Fruit fly (Drosophila melanogaster) whole organism, embryonic: ENCODE data around the gene CG6928.

Experiments used
- Abd-B ChIP-seq: fragments of 200-800 bp; sonication (Bioruptor generic); optimal IDR thresholded peaks from 2 replicates; lab custom pipeline; 2018; ENCODE audit warnings: missing biosample characterization, mild to moderate bottlenecking, missing genetic modification characterization, moderate library complexity
- BEAF-32 ChIP-seq: fragments of 200-800 bp; sonication (Bioruptor generic); optimal IDR thresholded peaks from 3 replicates; lab custom pipeline; 2017; ENCODE audit warnings: missing biosample characterization, missing genetic modification characterization, mild to moderate bottlenecking, moderate library complexity, missing genetic modification reagents
- Blimp-1 ChIP-seq: fragments of 200-800 bp; sonication (Bioruptor generic); optimal IDR thresholded peaks from 3 replicates; lab custom pipeline; 2018; ENCODE audit warnings: missing biosample characterization, missing genetic modification characterization, mild to moderate bottlenecking, moderate library complexity, missing genetic modification reagents
- CG12104 ChIP-seq: fragments of 200-800 bp; sonication (Bioruptor generic); optimal IDR thresholded peaks from 3 replicates; lab custom pipeline; 2016; ENCODE audit warnings: missing biosample characterization, missing genetic modification characterization
- CG15269 ChIP-seq: fragments of 200-800 bp; sonication (Bioruptor generic); optimal IDR thresholded peaks from 2 replicates; lab custom pipeline; 2018; ENCODE audit warnings: missing biosample characterization, mild to moderate bottlenecking, missing genetic modification characterization, moderate library complexity
- CG17359 ChIP-seq: fragments of 200-800 bp; sonication (Bioruptor generic); optimal IDR thresholded peaks from 3 replicates; lab custom pipeline; 2018; ENCODE audit warnings: missing biosample characterization, mild to moderate bottlenecking, missing genetic modification characterization, moderate library complexity
- CG2199 ChIP-seq: fragments of 200-800 bp; sonication (Bioruptor generic); IDR thresholded peaks from 3 replicates; pipeline ENCODE4 v1.3.6; 2022; ENCODE audit warnings: missing biosample characterization, missing genetic modification characterization
- CG2202 ChIP-seq: fragments of 200-800 bp; sonication (Bioruptor generic); optimal IDR thresholded peaks from 2 replicates; lab custom pipeline; 2018; ENCODE audit warnings: missing biosample characterization, mild to moderate bottlenecking, missing genetic modification characterization
- CG30431 ChIP-seq: fragments of 200-800 bp; sonication (Bioruptor generic); optimal IDR thresholded peaks from 2 replicates; lab custom pipeline; 2017; ENCODE audit warnings: missing biosample characterization, missing genetic modification characterization
- CG31441 ChIP-seq: fragments of 200-800 bp; sonication (Bioruptor generic); IDR thresholded peaks from 2 replicates; pipeline ENCODE4 v1.3.6; 2022; ENCODE audit warnings: missing biosample characterization, missing genetic modification characterization
- CG3281 ChIP-seq: fragments of 200-800 bp; sonication (Bioruptor generic); optimal IDR thresholded peaks from 3 replicates; lab custom pipeline; 2017; ENCODE audit warnings: missing biosample characterization, mild to moderate bottlenecking, missing genetic modification characterization
- CG4707 ChIP-seq: fragments of 200-800 bp; sonication (Bioruptor generic); optimal IDR thresholded peaks from 2 replicates; lab custom pipeline; 2018; ENCODE audit warnings: missing biosample characterization, mild to moderate bottlenecking, missing genetic modification characterization, moderate library complexity
- CG8089 ChIP-seq: fragments of 200-800 bp; sonication (Bioruptor generic); optimal IDR thresholded peaks from 3 replicates; lab custom pipeline; 2016; ENCODE audit warnings: missing biosample characterization, missing genetic modification characterization
- Chrac-16 ChIP-seq: fragments of 200-800 bp; sonication (Bioruptor generic); optimal IDR thresholded peaks from 3 replicates; lab custom pipeline; 2016; ENCODE audit warnings: missing biosample characterization, missing genetic modification characterization
- CoRest ChIP-seq: fragments of 200-800 bp; sonication (Bioruptor generic); optimal IDR thresholded peaks from 3 replicates; lab custom pipeline; 2018; ENCODE audit warnings: missing biosample characterization, mild to moderate bottlenecking, missing genetic modification characterization, moderate library complexity
- D19A ChIP-seq: fragments of 200-800 bp; optimal IDR thresholded peaks from 3 replicates; lab custom pipeline; 2019; ENCODE audit warnings: missing biosample characterization, mild to moderate bottlenecking, missing genetic modification characterization, moderate library complexity
- Dbx ChIP-seq: fragments of 200-800 bp; sonication (Bioruptor generic); IDR thresholded peaks from 3 replicates; pipeline ENCODE4 v1.3.6; 2022; ENCODE audit warnings: missing biosample characterization, missing genetic modification characterization
- Drgx ChIP-seq: fragments of 200-800 bp; sonication (Bioruptor generic); IDR thresholded peaks from 2 replicates; pipeline ENCODE4 v1.3.6; 2022; ENCODE audit warnings: missing biosample characterization, missing genetic modification characterization
- HmgZ ChIP-seq: fragments of 200-800 bp; sonication (Bioruptor generic); optimal IDR thresholded peaks from 2 replicates; lab custom pipeline; 2018; ENCODE audit warnings: missing biosample characterization, mild to moderate bottlenecking, missing genetic modification characterization
- NC2α ChIP-seq: fragments of 200-800 bp; sonication (Bioruptor generic); optimal IDR thresholded peaks from 2 replicates; lab custom pipeline; 2016; ENCODE audit warnings: missing biosample characterization, missing genetic modification characterization
- NfI ChIP-seq: fragments of 200-800 bp; sonication (Bioruptor generic); optimal IDR thresholded peaks from 3 replicates; lab custom pipeline; 2018; ENCODE audit warnings: missing biosample characterization, mild to moderate bottlenecking, missing genetic modification characterization, moderate library complexity
- Sox102F ChIP-seq: fragments of 200-800 bp; sonication (Bioruptor generic); optimal IDR thresholded peaks from 2 replicates; lab custom pipeline; 2018; ENCODE audit warnings: missing biosample characterization, mild to moderate bottlenecking, missing genetic modification characterization, moderate library complexity
- Sry-β ChIP-seq: fragments of 200-800 bp; sonication (Bioruptor generic); optimal IDR thresholded peaks from 2 replicates; lab custom pipeline; 2018; ENCODE audit warnings: missing biosample characterization, mild to moderate bottlenecking, missing genetic modification characterization, moderate library complexity
- TFAM ChIP-seq: fragments of 200-800 bp; sonication (Bioruptor generic); optimal IDR thresholded peaks from 2 replicates; lab custom pipeline; 2017; ENCODE audit warnings: missing biosample characterization, missing genetic modification characterization, inconsistent platforms
- bab2 ChIP-seq: fragments of 200-800 bp; sonication (Bioruptor generic); optimal IDR thresholded peaks from 2 replicates; lab custom pipeline; 2016; ENCODE audit warnings: missing biosample characterization, missing genetic modification characterization
- bigmax ChIP-seq: fragments of 200-800 bp; sonication (Bioruptor generic); optimal IDR thresholded peaks from 2 replicates; lab custom pipeline; 2018; ENCODE audit warnings: missing biosample characterization, mild to moderate bottlenecking, missing genetic modification characterization
- bsh ChIP-seq, 2 experiments: fragments of 200-800 bp; sonication (Bioruptor generic); optimal IDR thresholded peaks; 2 replicates each; lab custom pipeline; 2017 to 2018; ENCODE audit warnings: mild to moderate bottlenecking in 2 of 2, missing biosample characterization in 2 of 2, missing genetic modification characterization in 2 of 2, moderate library complexity in 1 of 2
- exex ChIP-seq: fragments of 200-800 bp; sonication (Bioruptor generic); optimal IDR thresholded peaks from 4 replicates; lab custom pipeline; 2018; ENCODE audit warnings: missing biosample characterization, mild to moderate bottlenecking, missing genetic modification characterization, moderate library complexity
- gcm2 ChIP-seq: fragments of 200-800 bp; sonication (Bioruptor generic); optimal IDR thresholded peaks from 2 replicates; lab custom pipeline; 2016; ENCODE audit warnings: missing biosample characterization, missing genetic modification characterization
- gem ChIP-seq: fragments of 200-800 bp; sonication (Bioruptor generic); optimal IDR thresholded peaks from 2 replicates; lab custom pipeline; 2019; ENCODE audit warnings: missing biosample characterization, mild to moderate bottlenecking, missing genetic modification characterization, moderate library complexity
- gro ChIP-seq: fragments of 200-800 bp; sonication (Bioruptor generic); optimal IDR thresholded peaks from 2 replicates; lab custom pipeline; 2016; ENCODE audit warnings: missing biosample characterization, missing genetic modification characterization
- hb ChIP-seq: fragments of 200-800 bp; sonication (Bioruptor generic); IDR thresholded peaks from 3 replicates; pipeline ENCODE4 v1.3.6; 2022; ENCODE audit warnings: missing biosample characterization, missing genetic modification characterization; ENCODE audit not compliant: partially characterized antibody
- hkb ChIP-seq, 2 experiments: fragments of 200-800 bp in 1 of 2; fragments of >200 bp in 1 of 2; sonication (Bioruptor generic) in 1 of 2; IDR thresholded peaks in 1 of 2; optimal IDR thresholded peaks in 1 of 2; 2 replicates each; pipeline versions ENCODE4 v1.3.6 to Lab custom; 2017 to 2022; ENCODE audit warnings: missing biosample characterization in 1 of 2, missing genetic modification characterization in 1 of 2
- hth ChIP-seq: fragments of >200 bp; optimal IDR thresholded peaks from 2 replicates; lab custom pipeline; 2017; ENCODE audit warnings: inconsistent platforms
- insv ChIP-seq, 2 experiments: fragments of 200-800 bp; sonication (Bioruptor generic); optimal IDR thresholded peaks; 3 replicates each; lab custom pipeline; 2016 to 2018; ENCODE audit warnings: missing biosample characterization in 2 of 2, missing genetic modification characterization in 2 of 2
- jigr1 ChIP-seq: fragments of 200-800 bp; sonication (Bioruptor generic); IDR thresholded peaks from 3 replicates; pipeline ENCODE4 v1.3.6; 2022; ENCODE audit warnings: missing biosample characterization, missing genetic modification characterization
- jing ChIP-seq: fragments of 200-800 bp; sonication (Bioruptor generic); optimal IDR thresholded peaks from 2 replicates; lab custom pipeline; 2018; ENCODE audit warnings: missing biosample characterization, mild to moderate bottlenecking, missing genetic modification characterization
- nerfin-2 ChIP-seq: fragments of 200-800 bp; sonication (Bioruptor generic); IDR thresholded peaks from 2 replicates; pipeline ENCODE4 v1.3.6; 2022; ENCODE audit warnings: missing biosample characterization, missing genetic modification characterization; ENCODE audit not compliant: partially characterized antibody
- pb ChIP-seq: fragments of 200-800 bp; sonication (Bioruptor generic); optimal IDR thresholded peaks from 3 replicates; lab custom pipeline; 2016; ENCODE audit warnings: missing biosample characterization, missing genetic modification characterization
- row ChIP-seq: fragments of 200-800 bp; sonication (Bioruptor generic); IDR thresholded peaks from 3 replicates; pipeline ENCODE4 v1.3.6; 2022; ENCODE audit warnings: missing biosample characterization, missing genetic modification characterization
- salm ChIP-seq: fragments of 200-800 bp; sonication (Bioruptor generic); optimal IDR thresholded peaks from 2 replicates; lab custom pipeline; 2018; ENCODE audit warnings: missing biosample characterization, mild to moderate bottlenecking, missing genetic modification characterization
- sens ChIP-seq: fragments of 200-800 bp; sonication (Bioruptor generic); peaks from one replicate; lab custom pipeline; 2016; ENCODE audit warnings: missing biosample characterization, missing genetic modification characterization
- shn ChIP-seq: fragments of 200-800 bp; sonication (Bioruptor generic); optimal IDR thresholded peaks from 3 replicates; lab custom pipeline; 2016; ENCODE audit warnings: missing biosample characterization, missing genetic modification characterization
- sisA ChIP-seq: fragments of 200-800 bp; sonication (Bioruptor generic); IDR thresholded peaks from 2 replicates; pipeline ENCODE4 v1.3.6; 2022; ENCODE audit warnings: missing biosample characterization, missing genetic modification characterization
- slou ChIP-seq: fragments of 200-800 bp; sonication (Bioruptor generic); optimal IDR thresholded peaks from 3 replicates; lab custom pipeline; 2016; ENCODE audit warnings: missing biosample characterization, missing genetic modification characterization
- so ChIP-seq: fragments of 200-800 bp; sonication (Bioruptor generic); IDR thresholded peaks from 3 replicates; pipeline ENCODE4 v1.3.6; 2022; ENCODE audit warnings: missing biosample characterization, missing genetic modification characterization
- sob ChIP-seq: fragments of 200-800 bp; sonication (Bioruptor generic); IDR thresholded peaks from 2 replicates; pipeline ENCODE4 v1.3.6; 2022; ENCODE audit warnings: missing biosample characterization, missing genetic modification characterization
- tap ChIP-seq: fragments of 200-800 bp; optimal IDR thresholded peaks from 3 replicates; lab custom pipeline; 2019; ENCODE audit warnings: missing biosample characterization, mild to moderate bottlenecking, missing genetic modification characterization, moderate library complexity
- tgo ChIP-seq: fragments of 200-800 bp; sonication (Bioruptor generic); IDR thresholded peaks from 3 replicates; pipeline ENCODE4 v1.3.6; 2022; ENCODE audit warnings: missing biosample characterization, missing genetic modification characterization
- wek ChIP-seq: fragments of 200-800 bp; sonication (Bioruptor generic); optimal IDR thresholded peaks from 3 replicates; lab custom pipeline; 2018; ENCODE audit warnings: missing biosample characterization, mild to moderate bottlenecking, missing genetic modification characterization, moderate library complexity
- yki ChIP-seq: fragments of >200 bp; optimal IDR thresholded peaks from 3 replicates; lab custom pipeline; 2018
- zfh2 ChIP-seq: fragments of 200-800 bp; sonication (Bioruptor generic); optimal IDR thresholded peaks from 2 replicates; lab custom pipeline; 2016; ENCODE audit warnings: missing biosample characterization, missing genetic modification characterization

Gene CG6928

DNA sequence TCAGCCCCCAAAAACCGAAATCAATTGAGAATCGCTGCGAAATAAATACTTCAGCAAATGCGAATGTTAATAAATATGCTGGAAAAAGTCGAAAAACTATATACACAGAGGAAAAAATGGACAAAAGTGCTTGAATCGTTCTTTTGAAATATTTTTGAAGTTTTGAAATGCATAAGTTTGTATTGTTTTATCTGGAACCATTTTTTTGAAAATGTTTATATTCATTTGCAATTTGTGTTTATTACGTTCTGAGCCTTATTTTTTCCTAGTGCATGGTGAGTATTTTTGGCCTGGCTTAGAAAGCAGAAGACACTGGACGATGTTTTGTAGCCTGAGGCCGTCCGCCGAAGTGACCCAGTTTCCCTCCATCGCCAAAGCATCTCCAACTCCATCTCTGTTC lies 22.0 kb downstream of the CG6928 start:
- TF ChIP-seq sens = peak; percentile 8
- TF ChIP-seq gcm2 = no peak
- TF ChIP-seq HmgZ = no peak
- no peak for TF ChIP-seq CG8089
- no peak for TF ChIP-seq tgo (GFP tag; lab: Robert Waterston, UW)
- TF ChIP-seq Sox102F (GFP tag; lab: Kevin White, UChicago) = peak; percentile 29
- TF ChIP-seq salm (tag; lab: Kevin White, UChicago) = no peak
- no peak for TF ChIP-seq CG12104 (GFP tag; lab: Kevin White, UChicago)
- no peak for TF ChIP-seq BEAF-32
- no peak for TF ChIP-seq CG2199 (GFP tag; lab: Robert Waterston, UW)
- TF ChIP-seq CoRest = no peak
- TF ChIP-seq CG4707 = no peak
- TF ChIP-seq CG17359 = peak; percentile 6
- TF ChIP-seq Chrac-16 (GFP tag; lab: Kevin White, UChicago) = no peak
- no peak for TF ChIP-seq D19A (tag; lab: Kevin White, UChicago)
- no peak for TF ChIP-seq CG3281
- no peak for TF ChIP-seq tap
- TF ChIP-seq so (GFP tag; lab: Robert Waterston, UW) = no peak
- TF ChIP-seq shn (GFP tag; lab: Kevin White, UChicago) = no peak
- no peak for TF ChIP-seq NfI
- TF ChIP-seq bigmax (GFP tag; lab: Kevin White, UChicago) = no peak
- no peak for TF ChIP-seq CG15269
- no peak for TF ChIP-seq zfh2 (GFP tag; lab: Kevin White, UChicago)
- no peak for TF ChIP-seq gro
- TF ChIP-seq CG31441 = no peak
- TF ChIP-seq jigr1 = no peak
- TF ChIP-seq hb (GFP tag; lab: Robert Waterston, UW) = no peak
- no peak for TF ChIP-seq jing
- peak; percentile 38 for TF ChIP-seq gem (tag; lab: Kevin White, UChicago)
- no peak for TF ChIP-seq CG2202 (tag; lab: Kevin White, UChicago)
- no peak for TF ChIP-seq Dbx (GFP tag; lab: Robert Waterston, UW)
- no peak for TF ChIP-seq wek (GFP tag; lab: Kevin White, UChicago)
- TF ChIP-seq yki (lab: Kevin White, UChicago) = no peak
- TF ChIP-seq row (GFP tag; lab: Robert Waterston, UW) = 0 out of 3 replicates have a peak, but pooled peaks have one; percentile 9
- peak; percentile 10 for TF ChIP-seq Blimp-1 (GFP tag; lab: Kevin White, UChicago)
- no peak for TF ChIP-seq Sry-β (GFP tag; lab: Kevin White, UChicago)
- no peak for TF ChIP-seq exex (tag; lab: Kevin White, UChicago)
- no peak for TF ChIP-seq nerfin-2 (GFP tag; lab: Robert Waterston, UW)
- no peak for TF ChIP-seq sob (GFP tag; lab: Robert Waterston, UW)
- TF ChIP-seq bsh (GFP tag; optimal IDR thresholded peaks at IDR 0.05; lab: Kevin White, UChicago) = peak in 1 of 2 experiments; percentile 33
- TF ChIP-seq sisA = no peak
- TF ChIP-seq hkb (optimal IDR thresholded peaks at IDR 0.05; lab: Kevin White, UChicago) = no peak
- TF ChIP-seq hkb (GFP tag; IDR thresholded peaks at IDR 0.05; lab: Robert Waterston, UW) = no peak
- no peak for TF ChIP-seq slou (GFP tag; lab: Kevin White, UChicago)
- TF ChIP-seq hth (lab: Kevin White, UChicago) = no peak
- no peak for TF ChIP-seq Drgx (GFP tag; lab: Robert Waterston, UW)
- TF ChIP-seq CG30431 (GFP tag; lab: Kevin White, UChicago) = no peak
- TF ChIP-seq insv (GFP tag; optimal IDR thresholded peaks at IDR 0.05; lab: Kevin White, UChicago) = no peak
- no peak for TF ChIP-seq NC2α
- no peak for TF ChIP-seq pb (GFP tag; lab: Kevin White, UChicago)
- TF ChIP-seq bab2 (GFP tag; lab: Kevin White, UChicago) = no peak
- no peak for TF ChIP-seq Abd-B (GFP tag; lab: Kevin White, UChicago)
- no peak for TF ChIP-seq TFAM
